Worm (Caenorhabditis elegans): ENCODE measurements around the gene T07E3.2.

The T07E3.2 gene

DNA sequence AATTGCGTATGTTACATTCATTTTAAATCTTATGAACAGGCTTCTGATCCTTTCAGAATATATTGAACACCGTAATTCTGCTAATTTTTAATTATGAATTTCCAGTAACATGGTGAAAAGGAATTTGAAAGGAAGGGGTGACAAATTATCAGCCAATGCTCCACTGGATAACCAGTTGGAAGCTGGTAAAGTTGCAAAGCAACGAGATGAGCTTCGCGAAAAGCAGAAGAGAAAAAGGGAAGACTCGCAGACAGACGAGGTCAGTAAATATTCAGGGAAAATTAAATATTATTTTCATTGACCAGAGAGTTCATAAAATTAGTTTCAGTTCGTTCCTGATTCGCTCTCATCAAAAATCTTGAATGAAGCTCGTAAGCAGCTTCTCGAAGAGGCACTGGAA lies 25.4 kb downstream of the T07E3.2 start, which contains the start of gene byn-1 (continued):
- TF ChIP-seq cebp-1 (GFP tag; IDR thresholded peaks at IDR 0.05) (no peak), cebp-1 (tag; optimal IDR thresholded peaks at IDR 0.05) (peak; percentile 22), ztf-28 (GFP tag; IDR thresholded peaks at IDR 0.05) (no peak), F49E8.2 (tag; optimal IDR thresholded peaks at IDR 0.05; ENCODE audit: insufficient read depth) (peak; percentile 12), tlf-1 (GFP tag; optimal IDR thresholded peaks at IDR 0.05) (peak; percentile 35), Y56A3A.18 (GFP tag; IDR thresholded peaks at IDR 0.05) (peak; percentile 35; the same call in 1 of the 2 replicates), hsf-1 (GFP tag; IDR thresholded peaks at IDR 0.05) (peak; percentile 69)

DNA sequence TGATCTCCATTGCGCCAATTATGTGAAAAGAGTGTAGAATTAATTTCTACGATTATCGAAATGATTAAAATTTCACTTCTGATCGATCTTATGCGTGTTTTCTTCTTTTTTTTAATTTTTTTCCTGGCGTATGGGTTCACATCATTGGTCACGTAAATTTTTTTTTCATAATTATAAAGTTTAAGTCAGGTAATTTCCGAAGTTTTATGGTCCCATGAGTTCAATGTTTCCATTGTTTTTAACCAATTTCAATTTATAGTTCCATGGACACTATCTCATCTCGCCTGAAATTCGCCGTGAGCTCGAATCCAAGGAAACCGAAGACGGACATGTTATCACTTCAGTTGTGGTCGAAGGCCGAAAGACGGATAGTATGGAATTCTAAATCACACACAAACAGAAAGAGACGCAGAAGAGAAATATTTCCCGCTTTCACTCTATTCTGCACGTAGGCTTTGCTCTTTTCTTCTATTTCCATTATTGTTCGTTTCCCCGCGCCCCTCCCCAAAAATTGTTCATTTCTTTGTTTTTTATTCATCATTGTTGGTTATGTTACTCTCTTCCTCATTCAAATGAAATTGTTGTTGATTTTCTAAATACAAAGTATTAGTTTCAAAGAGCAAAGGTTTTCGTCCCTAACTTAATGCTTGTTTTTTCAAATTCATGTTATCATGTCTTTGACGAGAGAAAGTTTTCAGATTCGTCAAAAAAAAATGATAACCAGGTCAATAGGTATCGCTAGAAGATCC lies 28.9 kb downstream of the T07E3.2 start, which contains the start of the genes F57B9.8 and coq-2:
Gene F57B9.8 (minus strand): TSS at position 51 of the 749 bp plus-strand sequence.
Gene coq-2 (plus strand): TSS at position 699 of the 749 bp plus-strand sequence.
- TF ChIP-seq lin-40 (tag; optimal IDR thresholded peaks at IDR 0.05) (no peak), unc-62 (GFP tag; optimal IDR thresholded peaks at IDR 0.05) (no peak), snpc-1.1 (tag; optimal IDR thresholded peaks at IDR 0.05; ENCODE audit: insufficient read depth) (no peak), mcd-1 (GFP tag; IDR thresholded peaks at IDR 0.05) (no peak), ama-1 (optimal IDR thresholded peaks at IDR 0.05) (no peak), ama-1 (GFP tag; optimal IDR thresholded peaks at IDR 0.05) (no peak), sea-2 (GFP tag; IDR thresholded peaks at IDR 0.05) (no peak), snpc-1.3 (tag; optimal IDR thresholded peaks at IDR 0.05; ENCODE audit: insufficient read depth) (no peak), ceh-58 (GFP tag; IDR thresholded peaks at IDR 0.05) (no peak)

DNA sequence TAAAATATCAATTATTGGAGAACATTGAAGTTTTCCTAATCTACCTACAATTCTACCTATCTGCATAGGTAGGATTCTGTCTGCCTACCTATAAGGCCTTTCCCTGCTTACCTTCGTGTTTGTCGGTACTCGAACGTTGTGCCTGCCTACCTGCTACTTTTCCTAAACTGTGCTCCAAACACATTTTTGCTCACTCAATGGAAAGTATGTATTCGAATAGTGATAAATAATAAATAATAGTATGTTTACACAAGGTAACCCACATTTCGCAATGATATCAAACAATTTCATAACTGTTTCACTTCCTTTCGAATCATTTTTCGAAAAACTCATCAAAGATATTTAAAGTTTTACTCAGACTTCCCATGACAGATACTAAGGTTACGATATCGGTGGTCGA lies 33.0 kb downstream of the T07E3.2 start, which contains the start of gene F57B9.3:
Gene F57B9.3 (plus strand): TSS at position 301 of the 400 bp plus-strand sequence.
- TF ChIP-seq attf-5 (GFP tag; optimal IDR thresholded peaks at IDR 0.05) (no peak), cebp-1 (GFP tag; IDR thresholded peaks at IDR 0.05) (no peak), cebp-1 (tag; optimal IDR thresholded peaks at IDR 0.05) (peak; percentile 78)

DNA sequence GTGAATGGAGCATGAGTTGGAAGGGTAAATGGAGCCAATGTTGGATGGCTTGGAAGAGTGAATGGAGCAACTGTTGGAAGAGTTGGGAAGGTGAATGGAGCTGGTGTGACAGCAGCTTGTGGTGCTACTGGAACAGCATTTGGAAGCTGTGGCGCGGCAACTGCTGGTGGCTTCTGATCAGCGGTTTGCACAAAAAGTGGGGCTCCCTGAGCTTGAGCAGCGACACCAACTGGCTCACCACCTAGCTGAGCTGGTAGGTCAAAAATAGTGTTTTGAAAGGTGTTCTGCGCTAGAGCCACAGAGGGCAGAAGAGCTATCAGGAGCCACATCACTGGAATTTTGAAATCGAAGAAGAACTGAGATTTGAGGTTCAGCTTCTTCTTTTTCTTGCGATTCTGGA lies 38.8 kb downstream of the T07E3.2 start:
- TF ChIP-seq lsy-27 (tag; optimal IDR thresholded peaks at IDR 0.05; ENCODE audit: borderline replicate concordance, insufficient read depth), result no peak
- peak; percentile 76 for TF ChIP-seq zfh-2 (GFP tag; conservative IDR thresholded peaks at IDR 0.05)

DNA sequence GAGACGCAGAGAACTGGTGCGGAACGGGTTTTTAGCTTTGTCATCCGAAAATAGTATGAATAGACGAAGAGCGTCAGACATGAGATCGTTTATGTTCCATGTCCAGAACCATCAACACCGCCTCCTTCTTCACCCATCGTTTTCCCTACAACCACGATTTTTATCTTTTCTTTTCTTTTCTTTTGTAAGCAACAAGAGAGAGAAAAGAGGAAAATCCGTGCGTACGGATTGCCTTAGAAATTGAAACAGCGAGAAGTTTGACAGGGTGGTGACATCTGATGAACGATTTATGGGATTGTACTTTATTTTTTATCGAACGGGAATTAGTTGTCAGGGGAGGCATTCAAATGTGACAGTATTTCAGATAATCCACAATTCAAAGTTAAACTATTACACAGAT lies 39.2 kb downstream of the T07E3.2 start, which contains the start of gene abu-13:
Gene abu-13 (minus strand): TSS at position 152 of the 400 bp plus-strand sequence.
- TF ChIP-seq ztf-25 (GFP tag; IDR thresholded peaks at IDR 0.05) (no peak), hsf-1 (GFP tag; IDR thresholded peaks at IDR 0.05) (no peak), F39B2.1 (GFP tag; IDR thresholded peaks at IDR 0.05) (no peak), F33H1.4 (GFP tag; IDR thresholded peaks at IDR 0.05) (no peak), ztf-18 (tag; optimal IDR thresholded peaks at IDR 0.05) (no peak), B0336.3 (GFP tag; IDR thresholded peaks at IDR 0.05) (no peak), lir-1 (GFP tag; conservative IDR thresholded peaks at IDR 0.05) (no peak), xnd-1 (tag; optimal IDR thresholded peaks at IDR 0.05) (no peak), lin-54 (GFP tag; optimal IDR thresholded peaks at IDR 0.05) (no peak)

DNA sequence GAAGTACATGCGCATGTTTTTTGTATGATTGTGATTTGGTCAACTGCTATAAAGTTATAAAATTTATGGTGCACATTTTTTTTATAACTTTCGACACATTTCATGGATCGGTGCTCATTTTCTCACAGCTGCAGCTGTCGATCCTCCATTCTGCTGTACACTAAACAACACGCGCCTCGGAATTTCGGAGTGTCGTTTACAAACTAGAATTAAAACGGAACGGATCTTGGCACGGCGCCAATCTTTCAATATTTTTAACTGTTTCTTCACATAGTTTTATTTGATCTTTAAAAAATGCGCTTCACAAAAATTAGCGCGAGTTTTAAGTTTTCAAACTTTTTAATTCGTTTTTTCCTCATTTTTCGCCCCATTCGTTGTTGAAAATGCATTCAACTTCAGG lies 39.9 kb downstream of the T07E3.2 start, which contains the start of gene let-711:
Gene let-711 (plus strand): TSS at position 337 of the 400 bp plus-strand sequence.
- TF ChIP-seq Y79H2A.3 (GFP tag; conservative IDR thresholded peaks at IDR 0.05) (no peak), hlh-26 (GFP tag; conservative IDR thresholded peaks at IDR 0.05) (no peak), D2030.7 (GFP tag; IDR thresholded peaks at IDR 0.05) (peak; percentile 53), lin-54 (GFP tag; optimal IDR thresholded peaks at IDR 0.05) (peak; percentile 55), dpff-1 (tag; optimal IDR thresholded peaks at IDR 0.05) (no peak), lin-26 (GFP tag; IDR thresholded peaks at IDR 0.05) (no peak), F33H1.4 (GFP tag; IDR thresholded peaks at IDR 0.05) (peak; percentile 62), ekl-4 (GFP tag; IDR thresholded peaks at IDR 0.05) (0 out of 2 replicates have a peak, but pooled peaks have one; percentile 29), egl-44 (GFP tag; IDR thresholded peaks at IDR 0.05) (no peak), dox-1 (GFP tag; IDR thresholded peaks at IDR 0.05) (peak; percentile 18; the same call in 1 of the 2 replicates), Y95B8A.8 (GFP tag; IDR thresholded peaks at IDR 0.05) (0 out of 2 replicates have a peak, but pooled peaks have one; percentile 7), ztf-25 (GFP tag; IDR thresholded peaks at IDR 0.05) (no peak), dpl-1 (GFP tag; optimal IDR thresholded peaks at IDR 0.05) (peak; percentile 37), attf-3 (GFP tag; conservative IDR thresholded peaks at IDR 0.05) (peak; percentile 95), hsf-1 (GFP tag; IDR thresholded peaks at IDR 0.05) (0 out of 2 replicates have a peak, but pooled peaks have one; percentile 39)

All from whole organism, young adult.